Fruit fly (Drosophila melanogaster) whole organism, embryonic: ENCODE data around the gene CG34135.

Experiments used
- Adf1 ChIP-seq: fragments of 200-800 bp; sonication (Bioruptor generic); IDR thresholded peaks from 2 replicates; pipeline ENCODE4 v1.3.6; 2022; ENCODE audit warnings: missing biosample characterization, missing genetic modification characterization
- Asciz ChIP-seq: fragments of 200-800 bp; sonication (Bioruptor generic); optimal IDR thresholded peaks from 2 replicates; lab custom pipeline; 2017; ENCODE audit warnings: missing biosample characterization, mild to moderate bottlenecking, missing genetic modification characterization, missing genetic modification reagents
- C15 ChIP-seq: fragments of 200-800 bp; sonication (Bioruptor generic); IDR thresholded peaks from 3 replicates; pipeline ENCODE4 v1.3.6; 2022; ENCODE audit warnings: missing biosample characterization, missing genetic modification characterization
- CG11398 ChIP-seq: fragments of 200-800 bp; sonication (Bioruptor generic); optimal IDR thresholded peaks from 2 replicates; lab custom pipeline; 2016; ENCODE audit warnings: missing biosample characterization, missing genetic modification characterization
- CG11695 ChIP-seq: fragments of 200-800 bp; sonication (Bioruptor generic); IDR thresholded peaks from 3 replicates; pipeline ENCODE4 v1.3.6; 2022; ENCODE audit warnings: missing biosample characterization, missing genetic modification characterization
- CG1233 ChIP-seq: fragments of 200-800 bp; sonication (Bioruptor generic); optimal IDR thresholded peaks from 4 replicates; lab custom pipeline; 2018; ENCODE audit warnings: missing biosample characterization, mild to moderate bottlenecking, missing genetic modification characterization
- CG13123 ChIP-seq: fragments of 200-800 bp; sonication (Bioruptor generic); optimal IDR thresholded peaks from 2 replicates; lab custom pipeline; 2016; ENCODE audit warnings: missing biosample characterization, missing genetic modification characterization
- CG14965 ChIP-seq: fragments of 200-800 bp; sonication (Bioruptor generic); optimal IDR thresholded peaks from 2 replicates; lab custom pipeline; 2016; ENCODE audit warnings: missing biosample characterization, missing genetic modification characterization, borderline replicate concordance
- CG1529 ChIP-seq: fragments of 200-800 bp; sonication (Bioruptor generic); optimal IDR thresholded peaks from 3 replicates; lab custom pipeline; 2018; ENCODE audit warnings: missing biosample characterization, missing genetic modification characterization
- CG1602 ChIP-seq: fragments of 200-800 bp; sonication (Bioruptor generic); optimal IDR thresholded peaks from 3 replicates; lab custom pipeline; 2016; ENCODE audit warnings: missing biosample characterization, missing genetic modification characterization
- CG17912 ChIP-seq: fragments of 200-800 bp; sonication (Bioruptor generic); optimal IDR thresholded peaks from 2 replicates; lab custom pipeline; 2018; ENCODE audit warnings: missing biosample characterization, mild to moderate bottlenecking, missing genetic modification characterization
- CG34224 ChIP-seq: fragments of 200-800 bp; sonication (Bioruptor generic); IDR thresholded peaks from 3 replicates; pipeline ENCODE4 v1.3.6; 2022; ENCODE audit warnings: missing biosample characterization, missing genetic modification characterization; ENCODE audit not compliant: partially characterized antibody
- CG34376 ChIP-seq: fragments of 200-800 bp; sonication (Bioruptor generic); optimal IDR thresholded peaks from 2 replicates; lab custom pipeline; 2018; ENCODE audit warnings: missing biosample characterization, mild to moderate bottlenecking, missing genetic modification characterization
- CG3995 ChIP-seq: fragments of 200-800 bp; sonication (Bioruptor generic); optimal IDR thresholded peaks from 3 replicates; lab custom pipeline; 2016; ENCODE audit warnings: missing biosample characterization, missing genetic modification characterization
- CG4328 ChIP-seq: fragments of 200-800 bp; sonication (Bioruptor generic); optimal IDR thresholded peaks from 3 replicates; lab custom pipeline; 2017; ENCODE audit warnings: missing biosample characterization, missing genetic modification reagents, missing genetic modification characterization
- CG4820 ChIP-seq: fragments of 200-800 bp; sonication (Bioruptor generic); optimal IDR thresholded peaks from 3 replicates; lab custom pipeline; 2016; ENCODE audit warnings: missing biosample characterization, missing genetic modification characterization
- CG7745 ChIP-seq: fragments of 200-800 bp; sonication (Bioruptor generic); optimal IDR thresholded peaks from 2 replicates; lab custom pipeline; 2018; ENCODE audit warnings: missing biosample characterization, mild to moderate bottlenecking, missing genetic modification characterization, moderate library complexity
- CG7987 ChIP-seq: fragments of 200-800 bp; sonication (Bioruptor generic); optimal IDR thresholded peaks from 2 replicates; lab custom pipeline; 2018; ENCODE audit warnings: missing biosample characterization, mild to moderate bottlenecking, missing genetic modification characterization, moderate library complexity
- CG9727 ChIP-seq: fragments of 200-800 bp; sonication (Bioruptor generic); optimal IDR thresholded peaks from 3 replicates; lab custom pipeline; 2017; ENCODE audit warnings: missing biosample characterization, mild to moderate bottlenecking, missing genetic modification characterization
- CG9817 ChIP-seq: fragments of 200-800 bp; sonication (Bioruptor generic); optimal IDR thresholded peaks from 2 replicates; lab custom pipeline; 2018; ENCODE audit warnings: missing biosample characterization, mild to moderate bottlenecking, missing genetic modification characterization, moderate library complexity
- CHES-1-like ChIP-seq: fragments of 200-800 bp; sonication (Bioruptor generic); optimal IDR thresholded peaks from 2 replicates; lab custom pipeline; 2016; ENCODE audit warnings: missing biosample characterization, missing genetic modification characterization
- Dad ChIP-seq: fragments of 200-800 bp; sonication (Bioruptor generic); optimal IDR thresholded peaks from 3 replicates; lab custom pipeline; 2016; ENCODE audit warnings: missing biosample characterization, missing genetic modification characterization
- Dp ChIP-seq: fragments of 200-800 bp; sonication (Bioruptor generic); optimal IDR thresholded peaks from 2 replicates; lab custom pipeline; 2018; ENCODE audit warnings: missing biosample characterization, mild to moderate bottlenecking, missing genetic modification characterization, moderate library complexity
- ERR ChIP-seq: fragments of 200-800 bp; sonication (Bioruptor generic); optimal IDR thresholded peaks from 2 replicates; lab custom pipeline; 2016; ENCODE audit warnings: missing biosample characterization, missing genetic modification characterization
- HmgD ChIP-seq: fragments of 200-800 bp; sonication (Bioruptor generic); optimal IDR thresholded peaks from 3 replicates; lab custom pipeline; 2016; ENCODE audit warnings: missing biosample characterization, missing genetic modification characterization
- Max ChIP-seq: fragments of 200-800 bp; sonication (Bioruptor generic); optimal IDR thresholded peaks from 2 replicates; lab custom pipeline; 2016; ENCODE audit warnings: missing biosample characterization, mild to moderate bottlenecking, missing genetic modification characterization
- Mrtf ChIP-seq: fragments of 200-800 bp; sonication (Bioruptor generic); IDR thresholded peaks from 3 replicates; pipeline ENCODE4 v1.3.6; 2022; ENCODE audit warnings: missing biosample characterization, missing genetic modification characterization
- NC2α ChIP-seq: fragments of 200-800 bp; sonication (Bioruptor generic); optimal IDR thresholded peaks from 2 replicates; lab custom pipeline; 2016; ENCODE audit warnings: missing biosample characterization, missing genetic modification characterization
- NFAT ChIP-seq: fragments of 200-800 bp; sonication (Bioruptor generic); IDR thresholded peaks from 2 replicates; pipeline ENCODE4 v1.3.6; 2022; ENCODE audit warnings: missing biosample characterization, missing genetic modification characterization
- Nf-YB ChIP-seq: fragments of 200-800 bp; sonication (Bioruptor generic); optimal IDR thresholded peaks from 3 replicates; lab custom pipeline; 2019; ENCODE audit warnings: missing biosample characterization, mild to moderate bottlenecking, missing genetic modification characterization, moderate library complexity
- Oaz ChIP-seq: fragments of 200-800 bp; sonication (Bioruptor generic); IDR thresholded peaks from 2 replicates; pipeline ENCODE4 v1.3.6; 2022; ENCODE audit warnings: missing biosample characterization, missing genetic modification characterization
- Opbp ChIP-seq: fragments of 200-800 bp; sonication (Bioruptor generic); IDR thresholded peaks from 3 replicates; pipeline ENCODE4 v1.3.6; 2022; ENCODE audit warnings: missing biosample characterization, missing genetic modification characterization; ENCODE audit not compliant: partially characterized antibody
- Sox102F ChIP-seq: fragments of 200-800 bp; sonication (Bioruptor generic); optimal IDR thresholded peaks from 2 replicates; lab custom pipeline; 2018; ENCODE audit warnings: missing biosample characterization, mild to moderate bottlenecking, missing genetic modification characterization, moderate library complexity
- Sry-δ ChIP-seq: fragments of 200-800 bp; sonication (Bioruptor generic); optimal IDR thresholded peaks from 2 replicates; lab custom pipeline; 2016; ENCODE audit warnings: missing biosample characterization, missing genetic modification characterization
- Xrp1 ChIP-seq: fragments of 200-800 bp; sonication (Bioruptor generic); IDR thresholded peaks from 2 replicates; pipeline ENCODE4 v1.3.6; 2022; ENCODE audit warnings: missing biosample characterization, missing genetic modification characterization
- bowl ChIP-seq: fragments of 200-800 bp; sonication (Bioruptor generic); IDR thresholded peaks from 2 replicates; pipeline ENCODE4 v1.3.6; 2022; ENCODE audit warnings: missing biosample characterization, missing genetic modification characterization
- ci ChIP-seq: fragments of 200-800 bp; sonication (Bioruptor generic); IDR thresholded peaks from 3 replicates; pipeline ENCODE4 v1.3.6; 2022; ENCODE audit warnings: missing biosample characterization, missing genetic modification characterization
- dan ChIP-seq: fragments of 200-800 bp; sonication (Bioruptor generic); IDR thresholded peaks from 2 replicates; pipeline ENCODE4 v1.3.6; 2022; ENCODE audit warnings: missing biosample characterization, missing genetic modification characterization
- dmrt99B ChIP-seq: fragments of 200-800 bp; sonication (Bioruptor generic); optimal IDR thresholded peaks from 2 replicates; lab custom pipeline; 2018; ENCODE audit warnings: missing biosample characterization, mild to moderate bottlenecking, missing genetic modification characterization, moderate library complexity
- exex ChIP-seq: fragments of 200-800 bp; sonication (Bioruptor generic); optimal IDR thresholded peaks from 4 replicates; lab custom pipeline; 2018; ENCODE audit warnings: missing biosample characterization, mild to moderate bottlenecking, missing genetic modification characterization, moderate library complexity
- hb ChIP-seq: fragments of 200-800 bp; sonication (Bioruptor generic); IDR thresholded peaks from 3 replicates; pipeline ENCODE4 v1.3.6; 2022; ENCODE audit warnings: missing biosample characterization, missing genetic modification characterization; ENCODE audit not compliant: partially characterized antibody
- her ChIP-seq: fragments of 200-800 bp; sonication (Bioruptor generic); optimal IDR thresholded peaks from 2 replicates; lab custom pipeline; 2016; ENCODE audit warnings: missing biosample characterization, missing genetic modification characterization
- org-1 ChIP-seq: fragments of 200-800 bp; sonication (Bioruptor generic); optimal IDR thresholded peaks from 2 replicates; lab custom pipeline; 2017; ENCODE audit warnings: missing biosample characterization, missing genetic modification characterization
- pb ChIP-seq: fragments of 200-800 bp; sonication (Bioruptor generic); optimal IDR thresholded peaks from 3 replicates; lab custom pipeline; 2016; ENCODE audit warnings: missing biosample characterization, missing genetic modification characterization
- peb ChIP-seq: fragments of 200-800 bp; sonication (Bioruptor generic); IDR thresholded peaks from 2 replicates; pipeline ENCODE4 v1.3.6; 2022; ENCODE audit warnings: missing biosample characterization, missing genetic modification characterization
- pita ChIP-seq: fragments of 200-800 bp; sonication (Bioruptor generic); optimal IDR thresholded peaks from 2 replicates; lab custom pipeline; 2017; ENCODE audit warnings: missing biosample characterization, mild to moderate bottlenecking, missing genetic modification characterization
- pnt ChIP-seq: fragments of 200-800 bp; sonication (Bioruptor generic); optimal IDR thresholded peaks from 3 replicates; lab custom pipeline; 2016; ENCODE audit warnings: missing biosample characterization, missing genetic modification characterization
- row ChIP-seq: fragments of 200-800 bp; sonication (Bioruptor generic); IDR thresholded peaks from 3 replicates; pipeline ENCODE4 v1.3.6; 2022; ENCODE audit warnings: missing biosample characterization, missing genetic modification characterization
- tna ChIP-seq: fragments of 200-800 bp; sonication (Bioruptor generic); IDR thresholded peaks from 2 replicates; pipeline ENCODE4 v1.3.6; 2022; ENCODE audit warnings: missing biosample characterization, missing genetic modification characterization; ENCODE audit not compliant: partially characterized antibody

CG34135 gene

DNA sequence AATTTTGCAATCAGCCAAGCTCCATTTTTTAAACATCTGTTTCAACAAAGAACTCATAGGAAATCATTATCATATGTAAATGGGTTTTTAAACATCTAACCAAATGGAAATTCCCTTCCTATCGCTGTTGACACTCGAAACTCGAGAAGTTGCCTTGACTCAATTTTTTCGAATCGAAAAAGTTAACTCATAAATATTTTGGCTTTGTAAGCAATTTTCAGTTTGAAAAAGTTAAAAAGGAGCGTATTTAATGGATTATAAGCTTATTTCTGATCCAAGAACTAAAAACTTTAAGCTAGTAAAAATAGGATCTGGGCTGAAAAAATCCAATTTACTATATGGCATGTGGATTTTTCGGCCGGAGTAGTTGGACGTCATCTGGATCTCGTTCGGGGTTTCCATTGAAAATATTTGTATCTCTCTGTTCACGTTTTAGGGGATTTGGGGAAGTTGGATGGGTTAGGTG lies 45.2 kb upstream of the CG34135 start, which contains the start of gene CG9837 (continued):
- TF ChIP-seq Oaz (GFP tag; lab: Robert Waterston, UW) (no peak), CHES-1-like (GFP tag; lab: Kevin White, UChicago) (no peak), Dad (GFP tag; lab: Kevin White, UChicago) (no peak), CG4820 (GFP tag; lab: Kevin White, UChicago) (no peak), CG17912 (GFP tag; lab: Kevin White, UChicago) (no peak), CG11695 (GFP tag; lab: Robert Waterston, UW) (no peak), hb (GFP tag; lab: Robert Waterston, UW) (no peak), pita (GFP tag; lab: Kevin White, UChicago) (no peak), pnt (GFP tag; lab: Kevin White, UChicago) (no peak), NFAT (GFP tag; lab: Robert Waterston, UW) (no peak), CG1602 (GFP tag; lab: Kevin White, UChicago) (no peak), Dp (no peak), org-1 (GFP tag; lab: Kevin White, UChicago) (no peak)

dm6 chr3R:8812342-8812966 lies 44.5 kb upstream of the CG34135 start:
- TF ChIP-seq CG4328 (GFP tag; lab: Kevin White, UChicago) (no peak), ci (peak; percentile 73; the same call in 2 of the 3 replicates), pb (GFP tag; lab: Kevin White, UChicago) (no peak), dan (no peak), CHES-1-like (GFP tag; lab: Kevin White, UChicago) (no peak), Nf-YB (GFP tag; lab: Kevin White, UChicago) (no peak), bowl (GFP tag; lab: Robert Waterston, UW) (no peak), Xrp1 (GFP tag; lab: Robert Waterston, UW) (peak; percentile 77), Max (peak; percentile 31), her (GFP tag; lab: Kevin White, UChicago) (no peak), HmgD (GFP tag; lab: Kevin White, UChicago) (peak; percentile 31), Sry-δ (GFP tag; lab: Kevin White, UChicago) (no peak), CG34376 (GFP tag; lab: Kevin White, UChicago) (no peak), CG9817 (tag; lab: Kevin White, UChicago) (no peak), peb (GFP tag; lab: Robert Waterston, UW) (no peak), Adf1 (GFP tag; lab: Robert Waterston, UW) (no peak; the same call in 1 of the 2 replicates), CG7745 (tag; lab: Kevin White, UChicago) (no peak), exex (no peak), Asciz (GFP tag; lab: Kevin White, UChicago) (peak; percentile 50), CG14965 (GFP tag; lab: Kevin White, UChicago) (peak; percentile 42), NC2α (no peak), CG1233 (no peak), tna (no peak), row (GFP tag; lab: Robert Waterston, UW) (peak; percentile 76), C15 (no peak), Opbp (GFP tag; lab: Robert Waterston, UW) (no peak), CG13123 (GFP tag; lab: Kevin White, UChicago) (no peak), CG11398 (peak; percentile 11), CG9727 (peak; percentile 36), CG7987 (no peak), CG11695 (GFP tag; lab: Robert Waterston, UW) (no peak; the same call in 2 of the 3 replicates), dmrt99B (tag; lab: Kevin White, UChicago) (peak; percentile 69), Mrtf (peak; percentile 33; the same call in 1 of the 3 replicates), CG34224 (no peak), CG1529 (peak; percentile 22), CG3995 (no peak), Sox102F (GFP tag; lab: Kevin White, UChicago) (peak; percentile 67), ERR (GFP tag; lab: Kevin White, UChicago) (no peak)
